Fruit fly (Drosophila melanogaster) whole organism, adult: ENCODE data around the gene trx.
A peak's percentile ranks its signal among the peaks of the same experiment; 100 is the strongest.

ENCODE experiments used
- CG11617 ChIP-seq: fragments of 200-800 bp; sonication (Bioruptor generic); optimal IDR thresholded peaks from 2 replicates; lab custom pipeline; 2017; ENCODE audit warnings: mild to moderate bottlenecking, missing biosample characterization, missing genetic modification reagents, missing genetic modification characterization
- CG12768 ChIP-seq: fragments of 200-800 bp; sonication (Bioruptor generic); optimal IDR thresholded peaks from 2 replicates; lab custom pipeline; 2017; ENCODE audit warnings: missing biosample characterization, missing genetic modification characterization, mild to moderate bottlenecking, moderate library complexity, missing genetic modification reagents
- CG14711 ChIP-seq: fragments of 200-800 bp; sonication (Bioruptor generic); optimal IDR thresholded peaks from 2 replicates; lab custom pipeline; 2018; ENCODE audit warnings: missing biosample characterization, mild to moderate bottlenecking, missing genetic modification characterization, moderate library complexity
- CG1620 ChIP-seq: fragments of 200-800 bp; sonication (Bioruptor generic); optimal IDR thresholded peaks from 2 replicates; lab custom pipeline; 2016; ENCODE audit warnings: missing biosample characterization, missing genetic modification characterization
- CG33017 ChIP-seq: fragments of 200-800 bp; sonication (Bioruptor generic); optimal IDR thresholded peaks from 2 replicates; lab custom pipeline; 2018; ENCODE audit warnings: missing biosample characterization, mild to moderate bottlenecking, missing genetic modification characterization, moderate library complexity
- CG5204 ChIP-seq: fragments of 200-800 bp; sonication (Bioruptor generic); optimal IDR thresholded peaks from 2 replicates; lab custom pipeline; 2016; ENCODE audit warnings: missing biosample characterization, missing genetic modification characterization
- CG7045 ChIP-seq: fragments of 200-800 bp; sonication (Bioruptor generic); optimal IDR thresholded peaks from 2 replicates; lab custom pipeline; 2017; ENCODE audit warnings: missing biosample characterization, mild to moderate bottlenecking, missing genetic modification characterization
- CG7101 ChIP-seq: fragments of 200-800 bp; sonication (Bioruptor generic); optimal IDR thresholded peaks from 2 replicates; lab custom pipeline; 2018; ENCODE audit warnings: missing biosample characterization, mild to moderate bottlenecking, missing genetic modification characterization, moderate library complexity
- Clk ChIP-seq: fragments of 200-800 bp; sonication (Bioruptor generic); optimal IDR thresholded peaks from 2 replicates; lab custom pipeline; 2017; ENCODE audit warnings: missing biosample characterization, missing genetic modification characterization
- Crg-1 ChIP-seq: fragments of 200-800 bp; sonication (Bioruptor generic); optimal IDR thresholded peaks from 2 replicates; lab custom pipeline; 2016; ENCODE audit warnings: missing biosample characterization, missing genetic modification characterization
- Hr96 ChIP-seq: fragments of 200-800 bp; sonication (Bioruptor generic); optimal IDR thresholded peaks from 2 replicates; lab custom pipeline; 2016; ENCODE audit warnings: missing biosample characterization, missing genetic modification characterization
- Mnt ChIP-seq: fragments of 200-800 bp; sonication (Bioruptor generic); optimal IDR thresholded peaks from 2 replicates; lab custom pipeline; 2016; ENCODE audit warnings: missing biosample characterization, mild to moderate bottlenecking, missing genetic modification characterization
- bab1 ChIP-seq: fragments of 200-800 bp; sonication (Bioruptor generic); optimal IDR thresholded peaks from 3 replicates; lab custom pipeline; 2019; ENCODE audit warnings: missing biosample characterization, mild to moderate bottlenecking, missing genetic modification characterization, moderate library complexity
- cic ChIP-seq: fragments of 200-800 bp; sonication (Bioruptor generic); optimal IDR thresholded peaks from 2 replicates; lab custom pipeline; 2017; ENCODE audit warnings: missing biosample characterization, mild to moderate bottlenecking, missing genetic modification characterization, moderate library complexity
- cnc ChIP-seq, 2 experiments: fragments of >200 bp; optimal IDR thresholded peaks; 2 replicates each; lab custom pipeline; 2017
- kay ChIP-seq: fragments of 200-800 bp; sonication (Bioruptor generic); peaks from one replicate; lab custom pipeline; 2016; ENCODE audit warnings: missing biosample characterization, missing genetic modification characterization, borderline replicate concordance
- ovo ChIP-seq: fragments of 200-800 bp; sonication (Bioruptor generic); optimal IDR thresholded peaks from 2 replicates; lab custom pipeline; 2016; ENCODE audit warnings: missing biosample characterization, missing genetic modification characterization
- pad ChIP-seq: fragments of 200-800 bp; sonication (Bioruptor generic); optimal IDR thresholded peaks from 3 replicates; lab custom pipeline; 2017; ENCODE audit warnings: missing biosample characterization, missing genetic modification characterization, mild to moderate bottlenecking, moderate library complexity, missing genetic modification reagents
- tj ChIP-seq: fragments of 200-800 bp; sonication (Bioruptor generic); optimal IDR thresholded peaks from 3 replicates; lab custom pipeline; 2017; ENCODE audit warnings: missing biosample characterization, mild to moderate bottlenecking, missing genetic modification characterization, moderate library complexity
- toe ChIP-seq: fragments of 200-800 bp; sonication (Bioruptor generic); optimal IDR thresholded peaks from 2 replicates; lab custom pipeline; 2016; ENCODE audit warnings: missing biosample characterization, missing genetic modification characterization

The trx gene

DNA sequence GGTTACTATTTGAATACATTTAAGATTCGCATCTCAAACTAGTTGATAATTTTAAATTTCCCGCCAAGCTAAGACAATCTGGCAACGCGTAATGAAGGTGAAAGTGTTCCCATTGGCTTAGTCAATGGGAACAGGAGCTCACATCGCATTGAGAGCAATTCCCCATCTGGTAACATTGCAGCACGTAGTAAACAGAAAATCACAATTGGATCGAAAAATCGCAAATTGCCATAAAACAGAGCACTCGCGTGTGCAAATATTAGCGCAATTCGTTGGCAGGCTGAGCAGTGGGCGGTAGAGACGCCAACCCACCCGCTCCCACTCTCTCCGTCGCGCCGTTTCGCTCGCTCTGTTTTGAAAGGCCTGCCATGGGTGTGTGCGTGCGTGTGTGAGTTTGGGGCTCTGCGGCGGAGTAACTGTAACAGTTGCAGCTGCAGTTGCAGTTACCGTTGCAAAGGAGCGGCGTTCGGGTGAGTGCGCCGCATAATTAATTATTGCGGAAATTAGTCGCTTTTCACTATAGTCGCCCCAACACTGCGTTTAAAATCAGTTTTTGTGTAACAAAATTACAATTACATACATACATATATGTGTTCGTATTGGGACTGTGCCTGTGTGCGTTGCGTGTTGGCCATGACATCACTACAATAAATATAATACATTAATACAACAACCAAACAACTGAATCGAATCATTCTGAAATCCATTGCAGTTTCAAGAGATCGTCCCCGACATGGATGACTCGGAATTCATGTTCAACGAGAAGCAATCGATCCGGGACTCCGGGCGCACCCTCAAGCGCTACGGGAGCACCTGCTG lies 11.6 kb upstream of the trx start:
- peak; percentile 36 for TF ChIP-seq tj (GFP tag; lab: Kevin White, UChicago)
- TF ChIP-seq Clk (GFP tag; lab: Kevin White, UChicago), result no peak
- no peak for TF ChIP-seq kay
- TF ChIP-seq CG1620 (GFP tag; lab: Kevin White, UChicago), result no peak
- TF ChIP-seq bab1 (GFP tag; lab: Kevin White, UChicago), result peak; percentile 56
- TF ChIP-seq CG11617 (GFP tag; lab: Kevin White, UChicago), result no peak
- no peak for TF ChIP-seq toe (GFP tag; lab: Kevin White, UChicago)
- TF ChIP-seq Mnt (GFP tag; lab: Kevin White, UChicago), result peak; percentile 17
- no peak for TF ChIP-seq CG7045 (GFP tag; lab: Kevin White, UChicago)
- no peak for TF ChIP-seq cnc (optimal IDR thresholded peaks at IDR 0.05; lab: Kevin White, UChicago)
- TF ChIP-seq CG12768 (GFP tag; lab: Kevin White, UChicago), result peak; percentile 39
- no peak for TF ChIP-seq CG14711 (tag; lab: Kevin White, UChicago)
- TF ChIP-seq CG33017 (tag; lab: Kevin White, UChicago), result no peak
- TF ChIP-seq CG7101 (tag; lab: Kevin White, UChicago), result no peak
- peak; percentile 68 for TF ChIP-seq pad
- TF ChIP-seq cic (GFP tag; lab: Kevin White, UChicago), result peak; percentile 94
- TF ChIP-seq Crg-1 (GFP tag; lab: Kevin White, UChicago), result no peak
- TF ChIP-seq CG5204 (GFP tag; lab: Kevin White, UChicago), result no peak
- peak; percentile 77 for TF ChIP-seq ovo (GFP tag; lab: Kevin White, UChicago)
- no peak for TF ChIP-seq Hr96

DNA sequence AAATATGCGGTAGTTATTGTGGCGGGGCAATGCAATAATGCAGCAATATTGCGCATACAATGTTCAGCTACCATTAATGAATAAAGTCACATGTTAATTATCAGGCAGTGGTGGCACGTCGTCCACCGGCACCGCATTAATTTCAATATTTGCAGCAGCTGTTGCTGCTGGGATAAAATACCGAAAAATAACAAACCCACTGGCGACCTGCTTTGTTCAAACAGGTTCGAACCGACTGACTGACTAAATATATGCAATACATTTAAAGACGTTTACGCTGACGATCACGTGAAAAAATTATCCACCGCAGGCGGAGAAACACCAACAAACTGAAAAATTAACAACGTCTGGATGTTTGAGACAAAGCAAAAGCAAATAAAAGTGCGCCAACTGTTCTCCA lies 10.8 kb upstream of the trx start:
- TF ChIP-seq ovo (GFP tag; lab: Kevin White, UChicago) (no peak), CG1620 (GFP tag; lab: Kevin White, UChicago) (no peak), CG5204 (GFP tag; lab: Kevin White, UChicago) (no peak), tj (GFP tag; lab: Kevin White, UChicago) (no peak), CG7045 (GFP tag; lab: Kevin White, UChicago) (no peak), Hr96 (no peak), Mnt (GFP tag; lab: Kevin White, UChicago) (no peak), CG7101 (tag; lab: Kevin White, UChicago) (no peak), cic (GFP tag; lab: Kevin White, UChicago) (no peak), Clk (GFP tag; lab: Kevin White, UChicago) (no peak), CG12768 (GFP tag; lab: Kevin White, UChicago) (no peak), Crg-1 (GFP tag; lab: Kevin White, UChicago) (no peak), toe (GFP tag; lab: Kevin White, UChicago) (no peak), kay (no peak), CG14711 (tag; lab: Kevin White, UChicago) (no peak), CG33017 (tag; lab: Kevin White, UChicago) (no peak), pad (no peak), bab1 (GFP tag; lab: Kevin White, UChicago) (no peak), cnc (optimal IDR thresholded peaks at IDR 0.05; lab: Kevin White, UChicago) (no peak)

DNA sequence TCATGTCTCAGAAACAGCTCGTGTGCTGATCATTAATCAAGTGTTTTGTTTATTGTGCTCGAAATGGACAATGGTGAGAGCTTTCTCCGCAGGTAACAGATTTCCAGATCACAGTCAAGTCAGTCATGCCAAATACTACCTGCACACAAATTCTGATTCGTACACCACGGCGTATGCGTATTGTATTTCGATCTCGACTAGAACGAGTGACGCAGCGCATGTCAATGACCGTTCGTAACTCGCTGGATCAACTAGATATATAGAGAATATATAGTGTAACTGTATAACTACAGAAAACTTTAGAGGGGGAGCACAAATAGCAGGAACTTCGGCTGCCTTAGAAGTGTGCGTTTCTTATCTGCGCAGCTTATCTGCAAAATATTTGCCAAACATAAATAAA lies 10.0 kb upstream of the trx start:
- TF ChIP-seq Clk (GFP tag; lab: Kevin White, UChicago), result no peak
- TF ChIP-seq tj (GFP tag; lab: Kevin White, UChicago), result no peak
- TF ChIP-seq Crg-1 (GFP tag; lab: Kevin White, UChicago), result no peak
- TF ChIP-seq cic (GFP tag; lab: Kevin White, UChicago), result no peak
- no peak for TF ChIP-seq Hr96
- no peak for TF ChIP-seq toe (GFP tag; lab: Kevin White, UChicago)
- TF ChIP-seq CG7101 (tag; lab: Kevin White, UChicago), result no peak
- no peak for TF ChIP-seq CG14711 (tag; lab: Kevin White, UChicago)
- TF ChIP-seq CG33017 (tag; lab: Kevin White, UChicago), result no peak
- TF ChIP-seq CG5204 (GFP tag; lab: Kevin White, UChicago), result no peak
- TF ChIP-seq cnc (optimal IDR thresholded peaks at IDR 0.05; lab: Kevin White, UChicago), result no peak
- no peak for TF ChIP-seq bab1 (GFP tag; lab: Kevin White, UChicago)

DNA sequence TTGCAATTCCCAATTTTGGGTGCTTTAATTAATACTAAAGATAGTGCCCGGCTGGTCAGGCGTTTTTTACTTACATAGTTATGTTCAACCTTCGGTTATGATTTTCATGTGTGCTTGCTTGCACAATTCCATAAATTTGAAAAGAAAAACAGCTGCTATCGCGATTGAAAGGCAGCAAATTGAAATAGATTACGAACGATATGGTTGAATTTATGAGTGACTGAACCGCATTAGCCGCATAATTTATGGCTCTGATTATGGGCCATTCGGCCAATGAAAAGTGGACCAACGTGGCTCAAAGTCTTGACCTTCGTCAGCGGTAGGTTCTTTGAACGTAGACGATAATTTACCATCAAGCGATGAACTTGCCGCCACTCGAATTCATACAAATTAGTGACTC lies 9.4 kb upstream of the trx start:
- TF ChIP-seq toe (GFP tag; lab: Kevin White, UChicago), result no peak
- TF ChIP-seq Clk (GFP tag; lab: Kevin White, UChicago), result no peak
- no peak for TF ChIP-seq CG11617 (GFP tag; lab: Kevin White, UChicago)
- TF ChIP-seq bab1 (GFP tag; lab: Kevin White, UChicago), result no peak

DNA sequence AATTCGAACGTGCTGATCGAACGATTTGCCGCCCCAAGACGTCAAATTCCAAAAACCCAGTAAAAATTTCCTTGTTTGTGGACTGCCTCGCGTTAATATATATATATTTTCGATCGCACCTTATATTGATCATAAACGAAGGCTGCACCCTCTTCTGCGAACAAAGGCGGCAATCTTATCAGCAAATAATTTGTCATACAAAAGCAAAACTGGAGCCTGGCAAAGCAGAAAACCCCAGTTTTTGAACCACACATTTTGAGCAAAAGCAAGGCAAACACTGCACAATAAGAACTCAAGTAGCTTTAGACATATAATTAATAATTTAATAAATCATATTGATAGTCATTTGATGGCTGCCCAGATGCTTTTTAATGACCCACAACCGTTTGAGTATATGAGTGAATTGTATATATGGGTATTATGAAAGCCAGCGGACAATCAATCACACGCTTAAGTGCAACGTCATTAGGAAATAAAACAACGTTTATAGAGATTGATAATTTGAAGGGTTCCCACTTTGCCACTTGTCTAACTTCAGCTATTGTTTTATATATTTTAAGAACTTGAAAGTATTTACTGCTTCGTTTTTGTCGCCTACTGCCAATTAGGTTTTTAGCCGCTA lies 7.8 kb upstream of the trx start:
- TF ChIP-seq cnc (optimal IDR thresholded peaks at IDR 0.05; lab: Kevin White, UChicago) (peak in 1 of 2 experiments; percentile 48), kay (peak; percentile 80), Hr96 (no peak), CG7101 (tag; lab: Kevin White, UChicago) (no peak), toe (GFP tag; lab: Kevin White, UChicago) (peak; percentile 16), CG1620 (GFP tag; lab: Kevin White, UChicago) (no peak), Clk (GFP tag; lab: Kevin White, UChicago) (no peak), CG5204 (GFP tag; lab: Kevin White, UChicago) (no peak), CG33017 (tag; lab: Kevin White, UChicago) (no peak), pad (no peak), tj (GFP tag; lab: Kevin White, UChicago) (no peak), CG7045 (GFP tag; lab: Kevin White, UChicago) (no peak), CG12768 (GFP tag; lab: Kevin White, UChicago) (no peak), CG11617 (GFP tag; lab: Kevin White, UChicago) (no peak), ovo (GFP tag; lab: Kevin White, UChicago) (no peak), cic (GFP tag; lab: Kevin White, UChicago) (peak; percentile 37)
